Fruit fly (Drosophila melanogaster) whole organism, wandering third instar larva: ENCODE data around the gene lectin-28C.

ENCODE experiments used
- Mio ChIP-seq: sonication (Bioruptor generic); optimal IDR thresholded peaks from 2 replicates; lab custom pipeline; 2016; ENCODE audit warnings: missing biosample characterization, missing genetic modification characterization
- Sp1 ChIP-seq: fragments of 200-800 bp; sonication (Bioruptor generic); optimal IDR thresholded peaks from 3 replicates; lab custom pipeline; 2019; ENCODE audit warnings: missing biosample characterization, mild to moderate bottlenecking, missing genetic modification characterization, moderate library complexity
- h ChIP-seq: fragments of 200-800 bp; sonication (Bioruptor generic); optimal IDR thresholded peaks from 3 replicates; lab custom pipeline; 2016; ENCODE audit warnings: missing biosample characterization, mild to moderate bottlenecking, missing genetic modification characterization
- pan ChIP-seq: fragments of >200 bp; optimal IDR thresholded peaks from 2 replicates; lab custom pipeline; 2017
- psq ChIP-seq: fragments of 200-800 bp; sonication (Bioruptor generic); optimal IDR thresholded peaks from 3 replicates; lab custom pipeline; 2017; ENCODE audit warnings: missing biosample characterization, mild to moderate bottlenecking, missing genetic modification characterization, moderate library complexity
- woc ChIP-seq: sonication (Bioruptor generic); optimal IDR thresholded peaks from 2 replicates; lab custom pipeline; 2016; ENCODE audit warnings: missing biosample characterization, mild to moderate bottlenecking, missing genetic modification characterization

DNA sequence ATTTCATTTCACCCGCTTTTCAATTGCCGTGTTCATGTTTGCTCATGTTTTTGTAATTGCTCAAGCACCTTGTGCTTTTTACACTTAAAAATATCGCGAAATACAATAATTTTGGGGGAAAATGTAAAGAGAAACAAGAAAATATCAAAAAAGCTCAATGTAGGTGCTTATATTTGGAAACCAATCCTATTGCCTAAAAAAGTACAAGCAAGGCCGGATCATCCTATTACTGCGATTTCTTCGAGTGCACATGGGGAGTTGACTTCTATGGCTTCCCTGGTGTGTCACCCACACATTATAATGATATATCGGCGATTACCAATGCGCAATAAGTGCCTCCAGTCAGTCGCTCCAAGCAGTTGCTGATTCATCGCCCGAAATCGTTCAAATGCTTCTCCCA, 15.6 kb upstream of the lectin-28C start:
- TF ChIP-seq Sp1 (GFP tag; lab: Kevin White, UChicago): no peak
- peak; percentile 17 for TF ChIP-seq psq (GFP tag; lab: Kevin White, UChicago)
- TF ChIP-seq Mio: no peak
- TF ChIP-seq woc: no peak
- no peak for TF ChIP-seq pan (lab: Kevin White, UChicago)
- peak; percentile 29 for TF ChIP-seq h (GFP tag; lab: Kevin White, UChicago)
